Worm (Caenorhabditis elegans) whole organism, early embryonic: ENCODE results near the gene ras-2.

Source experiments
- B0310.2 ChIP-seq: sonication (generic microtip); optimal IDR thresholded peaks from 2 replicates; lab custom pipeline; 2016; ENCODE audit warnings: mild to moderate bottlenecking, missing genetic modification characterization, missing compliant biosample characterization
- F13C5.2 ChIP-seq: sonication (generic microtip); optimal IDR thresholded peaks from 2 replicates; lab custom pipeline; 2017; ENCODE audit warnings: mild to moderate bottlenecking, missing genetic modification characterization, inconsistent platforms, missing compliant biosample characterization
- aly-1 ChIP-seq: sonication (generic microtip); optimal IDR thresholded peaks from 2 replicates; lab custom pipeline; 2016; ENCODE audit warnings: missing genetic modification characterization, missing compliant biosample characterization
- ama-1 ChIP-seq: fragments of 150-350 bp; optimal IDR thresholded peaks from 2 replicates; lab custom pipeline; 2014
- ceh-13 ChIP-seq: fragments of 200-800 bp; sonication (Bioruptor generic); optimal IDR thresholded peaks from 2 replicates; lab custom pipeline; 2018; ENCODE audit warnings: mild to moderate bottlenecking, missing genetic modification characterization, missing compliant biosample characterization
- ceh-36 ChIP-seq: sonication (generic microtip); optimal IDR thresholded peaks from 2 replicates; lab custom pipeline; 2016; ENCODE audit warnings: missing genetic modification characterization, inconsistent platforms, missing compliant biosample characterization
- ets-7 ChIP-seq: sonication (generic microtip); optimal IDR thresholded peaks from 2 replicates; lab custom pipeline; 2016; ENCODE audit warnings: missing genotype, missing genetic modification characterization, missing compliant biosample characterization
- flt-1 ChIP-seq: fragments of 200-800 bp; sonication (Bioruptor generic); IDR thresholded peaks from 2 replicates; pipeline ENCODE4 v1.3.6; 2022; ENCODE audit warnings: missing genetic modification characterization, missing compliant biosample characterization
- hmbx-1 ChIP-seq: sonication (generic microtip); optimal IDR thresholded peaks from 2 replicates; lab custom pipeline; 2016; ENCODE audit warnings: mild to moderate bottlenecking, missing genetic modification characterization, missing compliant biosample characterization
- hmg-4 ChIP-seq: fragments of 200-800 bp; sonication (Bioruptor generic); optimal IDR thresholded peaks from 2 replicates; lab custom pipeline; 2018; ENCODE audit warnings: mild to moderate bottlenecking, missing genetic modification characterization, missing compliant biosample characterization
- hnd-1 ChIP-seq: sonication (generic microtip); optimal IDR thresholded peaks from 2 replicates; lab custom pipeline; 2016; ENCODE audit warnings: missing genetic modification characterization, missing compliant biosample characterization
- pes-1 ChIP-seq: fragments of 200-800 bp; sonication (Bioruptor generic); IDR thresholded peaks from 2 replicates; pipeline ENCODE4 v1.3.6; 2022; ENCODE audit warnings: missing genetic modification reagents, missing genetic modification characterization, missing compliant biosample characterization
- scrt-1 ChIP-seq: fragments of 200-800 bp; sonication (Bioruptor generic); IDR thresholded peaks from 2 replicates; pipeline ENCODE4 v1.3.6; 2022; ENCODE audit warnings: missing genetic modification characterization, missing compliant biosample characterization
- sea-1 ChIP-seq: fragments of 200-800 bp; sonication (Bioruptor generic); conservative IDR thresholded peaks from 2 replicates; pipeline ENCODE4 v1.3.6; 2022; ENCODE audit warnings: missing genetic modification characterization, missing compliant biosample characterization
- tbx-11 ChIP-seq: fragments of 200-800 bp; sonication (Bioruptor generic); IDR thresholded peaks from 2 replicates; pipeline ENCODE4 v1.3.6; 2022; ENCODE audit warnings: missing genetic modification characterization, missing compliant biosample characterization
- tbx-37 ChIP-seq: fragments of 200-800 bp; sonication (Bioruptor generic); conservative IDR thresholded peaks from 2 replicates; pipeline ENCODE4 v1.3.6; 2022; ENCODE audit warnings: missing genetic modification reagents, missing genetic modification characterization, missing compliant biosample characterization
- tra-4 ChIP-seq: sonication (generic microtip); optimal IDR thresholded peaks from 2 replicates; lab custom pipeline; 2017; ENCODE audit warnings: missing genetic modification characterization, missing compliant biosample characterization

The ras-2 gene

DNA sequence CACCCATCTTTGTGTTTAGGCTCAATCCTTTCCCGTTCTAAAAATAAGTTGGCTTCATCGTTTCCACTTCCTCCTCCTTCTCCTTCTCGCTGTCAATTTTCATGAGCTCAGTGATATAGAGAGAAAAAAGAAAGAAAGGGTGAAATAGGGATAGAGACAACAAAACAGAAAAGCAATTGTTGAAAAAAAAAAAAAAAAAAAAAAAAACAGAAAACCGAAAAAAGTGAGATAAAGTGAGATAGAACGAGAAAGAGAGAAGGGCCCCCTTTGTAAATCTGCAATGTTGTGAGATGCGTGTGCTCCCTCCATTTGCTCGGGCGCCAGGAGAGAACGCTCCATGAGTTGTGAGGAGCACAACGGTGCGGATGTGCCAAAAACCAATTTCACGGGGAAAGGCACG lies 16.0 kb downstream of the ras-2 start:
- TF ChIP-seq F13C5.2 (tag; lab: Kevin White, UChicago) (no peak), B0310.2 (tag; lab: Kevin White, UChicago) (no peak), hnd-1 (no peak), tbx-37 (no peak), tbx-11 (GFP tag; lab: Robert Waterston, UW) (no peak), ama-1 (no peak), tra-4 (no peak)

DNA sequence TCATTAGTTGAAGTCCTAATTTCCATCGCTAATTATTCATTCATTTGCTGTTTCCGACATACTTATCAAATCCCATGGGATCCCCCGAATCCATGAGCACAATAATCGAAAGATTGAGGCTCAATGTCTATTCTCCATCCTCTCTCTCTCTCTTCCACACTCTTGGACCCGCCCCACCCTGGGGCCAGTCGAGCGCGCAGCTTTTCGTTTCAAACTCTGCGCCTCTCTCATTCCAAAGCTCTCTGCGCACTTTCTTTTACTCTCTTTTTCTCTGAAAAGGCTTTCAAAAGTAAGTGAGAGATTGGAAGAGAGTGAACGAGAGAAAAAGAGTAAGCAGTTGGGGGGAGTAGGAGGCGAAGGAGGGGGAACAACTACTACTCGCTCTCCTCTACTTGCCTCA lies 18.1 kb downstream of the ras-2 start, which contains the start of gene acy-1:
Gene acy-1 (plus strand): TSS at position 346 of the 400 bp plus-strand sequence.
- TF ChIP-seq B0310.2 (tag; lab: Kevin White, UChicago), result no peak
- TF ChIP-seq sea-1 (GFP tag; lab: Robert Waterston, UW), result no peak
- no peak for TF ChIP-seq pes-1 (GFP tag; lab: Robert Waterston, UW)
- no peak for TF ChIP-seq aly-1 (tag; lab: Kevin White, UChicago)
- TF ChIP-seq flt-1 (GFP tag; lab: Robert Waterston, UW), result no peak
- TF ChIP-seq F13C5.2 (tag; lab: Kevin White, UChicago), result peak; percentile 11
- TF ChIP-seq ets-7, result no peak
- TF ChIP-seq hmg-4, result peak; percentile 56
- no peak; the same call in 1 of the 2 replicates for TF ChIP-seq scrt-1 (GFP tag; lab: Robert Waterston, UW)

DNA sequence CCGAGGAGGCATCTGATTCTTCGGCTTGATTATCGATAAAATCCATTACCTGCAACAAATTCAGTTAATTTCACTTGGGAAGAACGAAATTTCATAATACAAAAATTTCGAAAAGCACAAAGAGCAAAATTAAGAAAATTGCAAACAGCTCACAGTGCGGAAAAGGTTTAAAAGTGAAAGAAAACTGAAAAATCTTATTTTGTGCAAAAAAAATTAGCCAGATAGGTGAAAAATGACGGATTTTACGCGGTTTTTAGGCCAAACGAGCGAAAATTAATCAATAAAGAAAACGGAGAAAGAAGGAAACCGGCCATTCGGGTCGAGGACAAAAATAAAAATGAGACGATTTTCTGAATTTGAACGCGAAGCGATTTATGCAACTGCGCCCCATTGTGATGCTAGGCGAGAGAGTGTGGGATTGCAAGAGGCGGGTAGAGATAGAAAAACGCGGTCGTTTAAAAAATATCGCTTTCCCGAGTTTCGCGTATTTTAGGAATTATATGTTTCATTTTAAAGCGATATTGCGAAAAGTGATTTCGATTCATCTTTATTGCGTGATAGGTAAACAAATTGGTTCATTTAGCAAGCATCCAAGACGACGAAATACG lies 19.2 kb downstream of the ras-2 start, which contains the start of gene emb-5:
Gene emb-5 (minus strand): TSS at position 51 of the 608 bp plus-strand sequence.
- TF ChIP-seq ets-7, result no peak

DNA sequence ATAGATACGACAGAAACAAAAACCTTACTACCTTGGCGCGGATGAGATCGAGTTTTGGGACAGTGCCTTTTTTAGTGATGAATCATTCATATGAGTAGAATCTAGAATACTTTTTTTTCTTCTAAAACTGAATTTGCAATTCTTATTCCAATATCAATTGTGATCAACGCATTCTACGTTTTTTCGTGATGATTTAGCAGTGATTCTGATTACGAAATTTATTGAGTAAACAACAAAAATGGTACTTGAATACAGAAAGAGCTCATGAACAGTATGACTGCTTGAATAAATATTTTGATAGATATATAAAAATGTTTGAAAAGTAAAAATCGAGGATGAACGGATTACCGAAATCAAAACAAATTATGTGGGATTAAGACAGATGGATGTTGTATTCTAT lies 24.8 kb downstream of the ras-2 start, which contains the start of gene him-18:
Gene him-18 (minus strand): TSS at position 101 of the 400 bp plus-strand sequence.
- TF ChIP-seq pes-1 (GFP tag; lab: Robert Waterston, UW) (no peak), ama-1 (no peak), hmbx-1 (tag; lab: Kevin White, UChicago) (no peak), aly-1 (tag; lab: Kevin White, UChicago) (no peak), ceh-36 (tag; lab: Kevin White, UChicago) (no peak), ets-7 (no peak), tra-4 (no peak), hmg-4 (no peak), F13C5.2 (tag; lab: Kevin White, UChicago) (no peak), flt-1 (GFP tag; lab: Robert Waterston, UW) (no peak), tbx-11 (GFP tag; lab: Robert Waterston, UW) (no peak), B0310.2 (tag; lab: Kevin White, UChicago) (no peak), hnd-1 (no peak)

DNA sequence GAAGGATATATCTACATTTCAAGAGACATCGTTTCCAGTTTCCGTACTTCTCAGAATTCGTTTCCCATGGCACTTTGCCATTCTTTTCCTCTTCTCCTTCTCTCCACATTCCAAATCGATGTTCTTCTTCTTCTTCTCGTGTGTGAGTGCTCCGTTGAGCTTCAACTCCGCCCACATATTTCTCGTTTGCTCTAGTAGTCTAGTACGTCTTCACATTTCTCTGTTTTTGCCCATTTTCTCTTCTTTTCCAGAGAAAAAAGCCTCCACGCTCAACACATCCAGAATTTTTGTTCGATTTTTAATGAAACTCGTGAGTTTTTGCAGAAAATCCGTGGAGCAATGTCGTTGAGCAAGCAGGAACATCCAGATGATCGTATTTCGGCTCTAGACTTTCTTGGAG lies 31.0 kb downstream of the ras-2 start, which contains the start of gene T04A8.18:
Gene T04A8.18 (plus strand): TSS at position 301 of the 400 bp plus-strand sequence.
- no peak for TF ChIP-seq ets-7
- no peak for TF ChIP-seq flt-1 (GFP tag; lab: Robert Waterston, UW)
- TF ChIP-seq ceh-13 (GFP tag; lab: Kevin White, UChicago), result no peak
- no peak for TF ChIP-seq pes-1 (GFP tag; lab: Robert Waterston, UW)
- TF ChIP-seq hnd-1, result no peak
- no peak for TF ChIP-seq B0310.2 (tag; lab: Kevin White, UChicago)
- TF ChIP-seq scrt-1 (GFP tag; lab: Robert Waterston, UW), result no peak
- TF ChIP-seq hmg-4, result no peak
- no peak for TF ChIP-seq ama-1
- TF ChIP-seq tbx-11 (GFP tag; lab: Robert Waterston, UW), result no peak
- TF ChIP-seq sea-1 (GFP tag; lab: Robert Waterston, UW), result no peak
- TF ChIP-seq F13C5.2 (tag; lab: Kevin White, UChicago), result no peak

DNA sequence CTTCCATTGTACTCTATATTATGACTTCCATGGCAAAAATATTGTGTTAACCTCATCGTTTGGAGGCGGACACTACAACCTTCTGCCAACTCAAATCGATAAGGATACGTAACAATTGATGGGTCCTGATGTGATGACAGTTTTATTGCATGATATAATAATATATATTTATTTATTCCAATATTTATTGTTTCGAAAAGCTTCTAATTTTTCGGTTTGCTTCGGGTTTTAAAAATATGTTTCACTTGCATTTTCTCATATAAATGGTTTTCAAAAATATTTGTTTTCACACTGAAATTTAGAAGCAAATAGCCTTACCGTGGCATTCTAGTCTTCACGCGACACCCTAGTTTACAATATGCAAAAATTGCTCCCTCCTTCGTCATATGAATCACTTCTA lies 33.2 kb downstream of the ras-2 start, which contains the start of gene T04A8.13:
Gene T04A8.13 (plus strand): TSS at position 301 of the 400 bp plus-strand sequence.
- no peak for TF ChIP-seq ceh-13 (GFP tag; lab: Kevin White, UChicago)
- no peak for TF ChIP-seq tbx-37
- no peak for TF ChIP-seq tra-4
- TF ChIP-seq ets-7, result no peak
- no peak for TF ChIP-seq F13C5.2 (tag; lab: Kevin White, UChicago)
- no peak for TF ChIP-seq B0310.2 (tag; lab: Kevin White, UChicago)
- TF ChIP-seq ceh-36 (tag; lab: Kevin White, UChicago), result no peak
- TF ChIP-seq pes-1 (GFP tag; lab: Robert Waterston, UW), result no peak
- no peak for TF ChIP-seq sea-1 (GFP tag; lab: Robert Waterston, UW)
- no peak for TF ChIP-seq hmbx-1 (tag; lab: Kevin White, UChicago)
- TF ChIP-seq scrt-1 (GFP tag; lab: Robert Waterston, UW), result no peak

DNA sequence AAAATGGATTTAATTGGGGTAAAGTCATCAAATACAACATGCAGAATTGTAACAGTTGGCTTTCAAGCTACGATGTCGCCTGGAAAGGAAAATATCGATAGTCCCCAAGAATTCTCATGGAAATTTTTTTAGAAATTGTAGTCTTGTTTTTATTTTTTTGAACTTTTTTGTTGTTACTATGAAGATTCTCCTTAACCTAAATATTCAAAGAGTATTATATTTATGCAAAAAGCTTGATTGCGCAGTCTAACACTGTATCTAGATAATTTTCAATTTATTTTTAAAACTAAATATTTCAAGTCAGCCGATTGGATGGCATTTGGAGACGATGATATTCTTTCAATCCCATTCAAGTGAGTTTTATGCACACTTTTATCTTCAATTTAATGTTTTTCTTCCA lies 34.7 kb downstream of the ras-2 start, which contains the start of gene pgap-2:
Gene pgap-2 (plus strand): TSS at position 301 of the 400 bp plus-strand sequence.
- no peak for TF ChIP-seq scrt-1 (GFP tag; lab: Robert Waterston, UW)
- TF ChIP-seq ama-1, result no peak

DNA sequence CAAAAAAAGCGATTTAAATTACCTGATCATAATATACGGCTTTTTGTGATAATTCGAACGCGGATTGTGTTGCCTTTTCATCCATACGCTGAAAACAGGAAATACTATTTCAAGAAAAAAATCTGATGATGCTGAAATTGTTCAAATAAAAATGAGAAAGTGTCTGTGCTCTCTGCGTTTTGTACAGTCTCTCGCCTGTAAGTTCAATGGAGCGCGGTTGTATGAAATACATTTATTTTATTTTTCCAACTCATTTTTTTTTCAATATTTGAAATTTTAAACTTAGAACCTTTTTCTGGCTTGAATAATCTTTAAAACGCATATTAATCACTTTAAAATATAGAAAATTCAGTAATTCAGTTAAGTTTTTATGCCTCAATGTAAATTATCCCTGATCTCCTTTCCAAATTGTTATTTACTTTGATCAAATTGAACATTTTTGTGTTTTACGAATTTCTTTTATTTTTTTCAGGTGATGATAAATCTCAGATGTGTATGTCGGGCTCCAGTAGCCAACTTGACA lies 35.9 kb downstream of the ras-2 start, which contains the start of the genes clp-2 and mrpl-16:
Gene clp-2 (minus strand): TSS at position 94 of the 523 bp plus-strand sequence.
Gene mrpl-16 (plus strand): TSS at position 473 of the 523 bp plus-strand sequence.
- TF ChIP-seq aly-1 (tag; lab: Kevin White, UChicago) (no peak), B0310.2 (tag; lab: Kevin White, UChicago) (no peak), ets-7 (no peak), scrt-1 (GFP tag; lab: Robert Waterston, UW) (no peak), ceh-13 (GFP tag; lab: Kevin White, UChicago) (no peak), ceh-36 (tag; lab: Kevin White, UChicago) (no peak), hmg-4 (no peak), ama-1 (no peak), sea-1 (GFP tag; lab: Robert Waterston, UW) (no peak), tra-4 (no peak), tbx-37 (no peak), flt-1 (GFP tag; lab: Robert Waterston, UW) (no peak), F13C5.2 (tag; lab: Kevin White, UChicago) (no peak), pes-1 (GFP tag; lab: Robert Waterston, UW) (no peak), tbx-11 (GFP tag; lab: Robert Waterston, UW) (no peak)
